Fruit fly (Drosophila melanogaster) whole organism, embryonic: Measurements from ENCODE around the gene Gclc.

Experiments used
- ATbp ChIP-seq: fragments of 200-800 bp; sonication (Bioruptor generic); optimal IDR thresholded peaks from 2 replicates; lab custom pipeline; 2017; ENCODE audit warnings: missing biosample characterization, mild to moderate bottlenecking, missing genetic modification characterization, missing genetic modification reagents
- Ada2b ChIP-seq: fragments of 200-800 bp; sonication (Bioruptor generic); IDR thresholded peaks from 2 replicates; pipeline ENCODE4 v1.3.6; 2022; ENCODE audit warnings: missing biosample characterization, missing genetic modification characterization
- Atf3 ChIP-seq: fragments of 200-800 bp; sonication (Bioruptor generic); optimal IDR thresholded peaks from 3 replicates; lab custom pipeline; 2016; ENCODE audit warnings: missing biosample characterization, missing genetic modification characterization
- B-H2 ChIP-seq: fragments of 200-800 bp; sonication (Bioruptor generic); optimal IDR thresholded peaks from 2 replicates; lab custom pipeline; 2018; ENCODE audit warnings: missing biosample characterization, mild to moderate bottlenecking, missing genetic modification characterization
- Bgb ChIP-seq: fragments of 200-800 bp; sonication (Bioruptor generic); IDR thresholded peaks from 2 replicates; pipeline ENCODE4 v1.3.6; 2022; ENCODE audit warnings: missing biosample characterization, missing genetic modification characterization; ENCODE audit not compliant: partially characterized antibody
- CG11398 ChIP-seq: fragments of 200-800 bp; sonication (Bioruptor generic); optimal IDR thresholded peaks from 2 replicates; lab custom pipeline; 2016; ENCODE audit warnings: missing biosample characterization, missing genetic modification characterization
- CG11560 ChIP-seq: fragments of 200-800 bp; sonication (Bioruptor generic); IDR thresholded peaks from 3 replicates; pipeline ENCODE4 v1.3.6; 2022; ENCODE audit warnings: missing biosample characterization, missing genetic modification characterization
- CG13624 ChIP-seq: fragments of 200-800 bp; sonication (Bioruptor generic); optimal IDR thresholded peaks from 2 replicates; lab custom pipeline; 2016; ENCODE audit warnings: missing biosample characterization, missing genetic modification characterization
- CG15601 ChIP-seq: fragments of 200-800 bp; sonication (Bioruptor generic); optimal IDR thresholded peaks from 3 replicates; lab custom pipeline; 2019; ENCODE audit warnings: missing biosample characterization, mild to moderate bottlenecking, missing genetic modification characterization, moderate library complexity
- CG17328 ChIP-seq: fragments of 200-800 bp; sonication (Bioruptor generic); IDR thresholded peaks from 2 replicates; pipeline ENCODE4 v1.3.6; 2022; ENCODE audit warnings: missing biosample characterization, missing genetic modification characterization
- CG17385 ChIP-seq: fragments of 200-800 bp; sonication (Bioruptor generic); optimal IDR thresholded peaks from 3 replicates; lab custom pipeline; 2018; ENCODE audit warnings: missing biosample characterization, mild to moderate bottlenecking, missing genetic modification characterization
- CG2129 ChIP-seq: fragments of 200-800 bp; sonication (Bioruptor generic); IDR thresholded peaks from 2 replicates; pipeline ENCODE4 v1.3.6; 2022; ENCODE audit warnings: missing biosample characterization, missing genetic modification characterization; ENCODE audit not compliant: partially characterized antibody
- CG2678 ChIP-seq: fragments of 200-800 bp; sonication (Bioruptor generic); optimal IDR thresholded peaks from 3 replicates; lab custom pipeline; 2019; ENCODE audit warnings: missing biosample characterization, mild to moderate bottlenecking, missing genetic modification characterization, moderate library complexity
- CG2712 ChIP-seq: fragments of 200-800 bp; optimal IDR thresholded peaks from 3 replicates; lab custom pipeline; 2019; ENCODE audit warnings: missing biosample characterization, mild to moderate bottlenecking, missing genetic modification characterization, moderate library complexity
- CG4730 ChIP-seq: fragments of 200-800 bp; sonication (Bioruptor generic); IDR thresholded peaks from 2 replicates; pipeline ENCODE4 v1.3.6; 2022; ENCODE audit warnings: missing biosample characterization, missing genetic modification characterization
- CG4854 ChIP-seq: fragments of 200-800 bp; sonication (Bioruptor generic); optimal IDR thresholded peaks from 2 replicates; lab custom pipeline; 2016; ENCODE audit warnings: missing biosample characterization, missing genetic modification characterization, inconsistent platforms
- CG6654 ChIP-seq: fragments of 200-800 bp; sonication (Bioruptor generic); optimal IDR thresholded peaks from 2 replicates; lab custom pipeline; 2017; ENCODE audit warnings: missing biosample characterization, mild to moderate bottlenecking, missing genetic modification characterization
- CG7839 ChIP-seq: fragments of 200-800 bp; sonication (Bioruptor generic); optimal IDR thresholded peaks from 3 replicates; lab custom pipeline; 2018; ENCODE audit warnings: missing biosample characterization, mild to moderate bottlenecking, missing genetic modification characterization, moderate library complexity
- CG9437 ChIP-seq: fragments of 200-800 bp; sonication (Bioruptor generic); optimal IDR thresholded peaks from 2 replicates; lab custom pipeline; 2018; ENCODE audit warnings: missing biosample characterization, mild to moderate bottlenecking, missing genetic modification characterization
- D19B ChIP-seq: fragments of 200-800 bp; sonication (Bioruptor generic); optimal IDR thresholded peaks from 2 replicates; lab custom pipeline; 2017; ENCODE audit warnings: missing biosample characterization, mild to moderate bottlenecking, missing genetic modification characterization
- ERR ChIP-seq: fragments of 200-800 bp; sonication (Bioruptor generic); optimal IDR thresholded peaks from 2 replicates; lab custom pipeline; 2016; ENCODE audit warnings: missing biosample characterization, missing genetic modification characterization
- Ets65A ChIP-seq: fragments of 200-800 bp; sonication (Bioruptor generic); peaks from one replicate; lab custom pipeline; 2016; ENCODE audit warnings: missing biosample characterization, missing genetic modification characterization
- Gug ChIP-seq: fragments of 200-800 bp; sonication (Bioruptor generic); IDR thresholded peaks from 4 replicates; pipeline ENCODE4 v1.3.6; 2022; ENCODE audit warnings: missing biosample characterization, missing genetic modification characterization
- HLH54F ChIP-seq: fragments of 200-800 bp; sonication (Bioruptor generic); optimal IDR thresholded peaks from 3 replicates; lab custom pipeline; 2016; ENCODE audit warnings: missing biosample characterization, missing genetic modification characterization
- Hr51 ChIP-seq, 2 experiments: fragments of 200-800 bp; sonication (Bioruptor generic); optimal IDR thresholded peaks; 2 replicates in 1 of 2; 3 replicates in 1 of 2; lab custom pipeline; 2016 to 2018; ENCODE audit warnings: missing biosample characterization in 2 of 2, missing genetic modification characterization in 2 of 2, mild to moderate bottlenecking in 1 of 2, moderate library complexity in 1 of 2
- Jarid2 ChIP-seq: fragments of 200-800 bp; sonication (Bioruptor generic); optimal IDR thresholded peaks from 3 replicates; lab custom pipeline; 2017; ENCODE audit warnings: mild to moderate bottlenecking, missing biosample characterization, missing genetic modification reagents, missing genetic modification characterization
- Nf-YA ChIP-seq: fragments of 200-800 bp; sonication (Bioruptor generic); IDR thresholded peaks from 2 replicates; pipeline ENCODE4 v1.3.6; 2022; ENCODE audit warnings: missing biosample characterization, missing genetic modification characterization
- Usf ChIP-seq: fragments of 200-800 bp; sonication (Bioruptor generic); optimal IDR thresholded peaks from 2 replicates; lab custom pipeline; 2017; ENCODE audit warnings: missing genotype, missing biosample characterization, missing genetic modification characterization
- chm ChIP-seq: fragments of 200-800 bp; sonication (Bioruptor generic); IDR thresholded peaks from 2 replicates; pipeline ENCODE4 v1.3.6; 2022; ENCODE audit warnings: missing biosample characterization, missing genetic modification characterization
- ci ChIP-seq: fragments of 200-800 bp; sonication (Bioruptor generic); IDR thresholded peaks from 3 replicates; pipeline ENCODE4 v1.3.6; 2022; ENCODE audit warnings: missing biosample characterization, missing genetic modification characterization
- dysf ChIP-seq: fragments of 200-800 bp; sonication (Bioruptor generic); IDR thresholded peaks from 3 replicates; pipeline ENCODE4 v1.3.6; 2022; ENCODE audit warnings: missing biosample characterization, missing genetic modification characterization
- fu2 ChIP-seq: fragments of 200-800 bp; sonication (Bioruptor generic); optimal IDR thresholded peaks from 2 replicates; lab custom pipeline; 2016; ENCODE audit warnings: missing biosample characterization, missing genetic modification characterization
- gsb ChIP-seq: fragments of 200-800 bp; sonication (Bioruptor generic); IDR thresholded peaks from 2 replicates; pipeline ENCODE4 v1.3.6; 2022; ENCODE audit warnings: missing biosample characterization, missing genetic modification characterization
- knrl ChIP-seq: fragments of 200-800 bp; sonication (Bioruptor generic); IDR thresholded peaks from 3 replicates; pipeline ENCODE4 v1.3.6; 2022; ENCODE audit warnings: missing biosample characterization, missing genetic modification characterization; ENCODE audit not compliant: partially characterized antibody
- lmd ChIP-seq: fragments of 200-800 bp; sonication (Bioruptor generic); IDR thresholded peaks from 2 replicates; pipeline ENCODE4 v1.3.6; 2022; ENCODE audit warnings: missing biosample characterization, missing genetic modification characterization
- mld ChIP-seq: fragments of 200-800 bp; sonication (Bioruptor generic); IDR thresholded peaks from 3 replicates; pipeline ENCODE4 v1.3.6; 2022; ENCODE audit warnings: missing biosample characterization, missing genetic modification characterization; ENCODE audit not compliant: partially characterized antibody
- nerfin-1 ChIP-seq: fragments of 200-800 bp; sonication (Bioruptor generic); optimal IDR thresholded peaks from 3 replicates; lab custom pipeline; 2019; ENCODE audit warnings: missing biosample characterization, mild to moderate bottlenecking, missing genetic modification characterization, moderate library complexity
- phol ChIP-seq: fragments of 200-800 bp; sonication (Bioruptor generic); optimal IDR thresholded peaks from 3 replicates; lab custom pipeline; 2018; ENCODE audit warnings: missing biosample characterization, mild to moderate bottlenecking, missing genetic modification characterization, moderate library complexity
- row ChIP-seq: fragments of 200-800 bp; sonication (Bioruptor generic); IDR thresholded peaks from 3 replicates; pipeline ENCODE4 v1.3.6; 2022; ENCODE audit warnings: missing biosample characterization, missing genetic modification characterization
- run ChIP-seq: fragments of 200-800 bp; sonication (Bioruptor generic); optimal IDR thresholded peaks from 3 replicates; lab custom pipeline; 2018; ENCODE audit warnings: missing biosample characterization, mild to moderate bottlenecking, missing genetic modification characterization
- scrt ChIP-seq: fragments of 200-800 bp; sonication (Bioruptor generic); optimal IDR thresholded peaks from 2 replicates; lab custom pipeline; 2018; ENCODE audit warnings: missing biosample characterization, mild to moderate bottlenecking, missing genetic modification characterization, moderate library complexity
- sd ChIP-seq: fragments of 200-800 bp; sonication (Bioruptor generic); optimal IDR thresholded peaks from 3 replicates; lab custom pipeline; 2018; ENCODE audit warnings: missing biosample characterization, mild to moderate bottlenecking, missing genetic modification characterization, moderate library complexity
- sim ChIP-seq: fragments of 200-800 bp; sonication (Bioruptor generic); IDR thresholded peaks from 2 replicates; pipeline ENCODE4 v1.3.6; 2022; ENCODE audit warnings: missing biosample characterization, missing genetic modification characterization
- sisA ChIP-seq: fragments of 200-800 bp; sonication (Bioruptor generic); IDR thresholded peaks from 2 replicates; pipeline ENCODE4 v1.3.6; 2022; ENCODE audit warnings: missing biosample characterization, missing genetic modification characterization
- so ChIP-seq: fragments of 200-800 bp; sonication (Bioruptor generic); IDR thresholded peaks from 3 replicates; pipeline ENCODE4 v1.3.6; 2022; ENCODE audit warnings: missing biosample characterization, missing genetic modification characterization
- tll ChIP-seq, 2 experiments: fragments of 200-800 bp in 1 of 2; fragments of >200 bp in 1 of 2; sonication (Bioruptor generic) in 1 of 2; optimal IDR thresholded peaks; 2 replicates each; lab custom pipeline; 2017 to 2019; ENCODE audit warnings: missing biosample characterization in 2 of 2, missing genetic modification characterization in 2 of 2, mild to moderate bottlenecking in 1 of 2, moderate library complexity in 1 of 2
- unc-4 ChIP-seq: fragments of 200-800 bp; sonication (Bioruptor generic); IDR thresholded peaks from 2 replicates; pipeline ENCODE4 v1.3.6; 2022; ENCODE audit warnings: missing biosample characterization, missing genetic modification characterization; ENCODE audit not compliant: partially characterized antibody
- usp ChIP-seq: fragments of >200 bp; optimal IDR thresholded peaks from 2 replicates; lab custom pipeline; 2017; ENCODE audit warnings: missing biosample characterization, missing genetic modification characterization
- zen2 ChIP-seq: fragments of 200-800 bp; sonication (Bioruptor generic); IDR thresholded peaks from 3 replicates; pipeline ENCODE4 v1.3.6; 2022; ENCODE audit warnings: missing biosample characterization, missing genetic modification characterization; ENCODE audit not compliant: partially characterized antibody
- zfh2 ChIP-seq: fragments of 200-800 bp; sonication (Bioruptor generic); optimal IDR thresholded peaks from 2 replicates; lab custom pipeline; 2016; ENCODE audit warnings: missing biosample characterization, missing genetic modification characterization

Gene Gclc

DNA sequence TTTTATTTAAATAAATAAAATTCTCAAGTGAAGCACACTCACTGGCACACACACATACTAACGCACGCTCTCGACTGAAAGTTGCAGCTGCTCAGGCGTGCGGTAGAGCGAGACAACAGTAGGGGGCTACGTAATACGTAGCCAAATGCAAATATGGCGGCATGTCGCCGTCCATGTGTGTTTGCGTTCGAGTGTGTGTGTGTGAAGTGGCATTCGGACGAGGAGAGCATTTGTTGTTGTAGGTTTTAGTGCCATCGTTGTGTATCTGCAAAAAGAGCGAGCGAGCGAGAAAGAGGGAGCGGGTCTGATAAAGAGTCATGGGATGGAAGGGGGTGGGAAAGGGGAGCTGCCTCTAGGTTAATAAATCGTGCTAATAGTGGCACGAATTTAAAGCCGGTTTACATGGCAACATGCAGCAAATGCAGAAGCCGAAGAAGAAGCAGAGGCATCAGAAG lies 57.5 kb downstream of the Gclc start (continued):
- TF ChIP-seq B-H2, result no peak
- peak; percentile 98 for TF ChIP-seq CG9437 (GFP tag; lab: Kevin White, UChicago)
- TF ChIP-seq CG2712, result no peak
- TF ChIP-seq sisA (GFP tag; lab: Robert Waterston, UW), result no peak
- no peak for TF ChIP-seq mld (GFP tag; lab: Robert Waterston, UW)
- TF ChIP-seq Bgb (GFP tag; lab: Robert Waterston, UW), result peak; percentile 29; the same call in 1 of the 2 replicates
- no peak for TF ChIP-seq Atf3 (GFP tag; lab: Kevin White, UChicago)
- no peak for TF ChIP-seq ERR (GFP tag; lab: Kevin White, UChicago)
- no peak for TF ChIP-seq zfh2 (GFP tag; lab: Kevin White, UChicago)
- no peak for TF ChIP-seq sim (GFP tag; lab: Robert Waterston, UW)
- TF ChIP-seq Jarid2 (GFP tag; lab: Kevin White, UChicago), result no peak
- no peak for TF ChIP-seq Usf (GFP tag; lab: Kevin White, UChicago)
- TF ChIP-seq phol (tag; lab: Kevin White, UChicago), result peak; percentile 97
- peak; percentile 67; the same call in 2 of the 3 replicates for TF ChIP-seq ci
- TF ChIP-seq unc-4 (GFP tag; lab: Robert Waterston, UW), result no peak
- no peak for TF ChIP-seq dysf (GFP tag; lab: Robert Waterston, UW)
- TF ChIP-seq gsb (GFP tag; lab: Robert Waterston, UW), result no peak
- TF ChIP-seq CG15601, result no peak
- TF ChIP-seq CG11560, result no peak
- TF ChIP-seq sd (tag; lab: Kevin White, UChicago), result peak; percentile 67
- TF ChIP-seq Gug (GFP tag; lab: Robert Waterston, UW), result no peak
- no peak for TF ChIP-seq so (GFP tag; lab: Robert Waterston, UW)
- TF ChIP-seq lmd (GFP tag; lab: Robert Waterston, UW), result no peak
- TF ChIP-seq knrl, result no peak
- no peak for TF ChIP-seq Ada2b (GFP tag; lab: Robert Waterston, UW)
- TF ChIP-seq Ets65A (GFP tag; lab: Kevin White, UChicago), result no peak
- TF ChIP-seq CG7839, result no peak
- TF ChIP-seq ATbp (GFP tag; lab: Kevin White, UChicago), result no peak
- TF ChIP-seq D19B (GFP tag; lab: Kevin White, UChicago), result no peak
- no peak for TF ChIP-seq run
- no peak for TF ChIP-seq CG6654 (GFP tag; lab: Kevin White, UChicago)
- TF ChIP-seq fu2 (GFP tag; lab: Kevin White, UChicago), result no peak
- no peak for TF ChIP-seq CG4730 (GFP tag; lab: Robert Waterston, UW)
- no peak for TF ChIP-seq scrt (GFP tag; lab: Kevin White, UChicago)
- TF ChIP-seq chm (GFP tag; lab: Robert Waterston, UW), result no peak
- TF ChIP-seq Hr51 (GFP tag; optimal IDR thresholded peaks at IDR 0.05; lab: Kevin White, UChicago), result no peak
- TF ChIP-seq zen2 (GFP tag; lab: Robert Waterston, UW), result no peak
- peak; percentile 71 for TF ChIP-seq nerfin-1 (tag; lab: Kevin White, UChicago)
- TF ChIP-seq CG17385 (GFP tag; lab: Kevin White, UChicago), result no peak
- no peak for TF ChIP-seq usp
- TF ChIP-seq CG13624, result no peak
- no peak for TF ChIP-seq HLH54F (GFP tag; lab: Kevin White, UChicago)
- TF ChIP-seq Nf-YA (GFP tag; lab: Robert Waterston, UW), result no peak
- no peak for TF ChIP-seq tll (GFP tag; optimal IDR thresholded peaks at IDR 0.05; lab: Kevin White, UChicago)
- no peak for TF ChIP-seq CG2678 (tag; lab: Kevin White, UChicago)
- TF ChIP-seq CG11398 (GFP tag; lab: Kevin White, UChicago), result no peak
- TF ChIP-seq CG4854 (GFP tag; lab: Kevin White, UChicago), result no peak
- no peak for TF ChIP-seq CG17328 (GFP tag; lab: Robert Waterston, UW)
- peak; percentile 7; the same call in 1 of the 3 replicates for TF ChIP-seq row
- TF ChIP-seq CG2129 (GFP tag; lab: Robert Waterston, UW), result no peak
